Fruit fly (Drosophila melanogaster) whole organism, embryonic: ENCODE data around the gene Abl.

Experiments used
- Atf3 ChIP-seq: fragments of 200-800 bp; sonication (Bioruptor generic); optimal IDR thresholded peaks from 3 replicates; lab custom pipeline; 2016; ENCODE audit warnings: missing biosample characterization, missing genetic modification characterization
- CG11695 ChIP-seq: fragments of 200-800 bp; sonication (Bioruptor generic); IDR thresholded peaks from 3 replicates; pipeline ENCODE4 v1.3.6; 2022; ENCODE audit warnings: missing biosample characterization, missing genetic modification characterization
- CG12659 ChIP-seq: fragments of 200-800 bp; sonication (Bioruptor generic); optimal IDR thresholded peaks from 3 replicates; lab custom pipeline; 2017; ENCODE audit warnings: mild to moderate bottlenecking, missing biosample characterization, missing genetic modification reagents, missing genetic modification characterization
- CG12744 ChIP-seq: fragments of 200-800 bp; sonication (Bioruptor generic); optimal IDR thresholded peaks from 2 replicates; lab custom pipeline; 2016; ENCODE audit warnings: missing biosample characterization, missing genetic modification characterization
- CG12769 ChIP-seq: fragments of 200-800 bp; sonication (Bioruptor generic); optimal IDR thresholded peaks from 2 replicates; lab custom pipeline; 2019; ENCODE audit warnings: missing biosample characterization, mild to moderate bottlenecking, missing genetic modification characterization, moderate library complexity
- CG14050 ChIP-seq: fragments of 200-800 bp; sonication (Bioruptor generic); IDR thresholded peaks from 3 replicates; pipeline ENCODE4 v1.3.6; 2022; ENCODE audit warnings: missing biosample characterization, missing genetic modification characterization
- CG14860 ChIP-seq: fragments of 200-800 bp; sonication (Bioruptor generic); IDR thresholded peaks from 3 replicates; pipeline ENCODE4 v1.3.6; 2022; ENCODE audit warnings: missing biosample characterization, missing genetic modification characterization; ENCODE audit not compliant: partially characterized antibody
- CG1603 ChIP-seq: fragments of 200-800 bp; sonication (Bioruptor generic); optimal IDR thresholded peaks from 2 replicates; lab custom pipeline; 2019; ENCODE audit warnings: missing biosample characterization, mild to moderate bottlenecking, missing genetic modification characterization, moderate library complexity
- CG17361 ChIP-seq: fragments of 200-800 bp; sonication (Bioruptor generic); IDR thresholded peaks from 3 replicates; pipeline ENCODE4 v1.3.6; 2022; ENCODE audit warnings: missing biosample characterization, missing genetic modification characterization
- CG17912 ChIP-seq: fragments of 200-800 bp; sonication (Bioruptor generic); optimal IDR thresholded peaks from 2 replicates; lab custom pipeline; 2018; ENCODE audit warnings: missing biosample characterization, mild to moderate bottlenecking, missing genetic modification characterization
- CG18011 ChIP-seq: fragments of 200-800 bp; sonication (Bioruptor generic); optimal IDR thresholded peaks from 2 replicates; lab custom pipeline; 2017; ENCODE audit warnings: missing biosample characterization, missing genetic modification characterization, mild to moderate bottlenecking, moderate library complexity, missing genotype
- CG18599 ChIP-seq: fragments of 200-800 bp; sonication (Bioruptor generic); optimal IDR thresholded peaks from 3 replicates; lab custom pipeline; 2017; ENCODE audit warnings: missing biosample characterization, missing genetic modification characterization, mild to moderate bottlenecking, moderate library complexity, missing genetic modification reagents
- CG18764 ChIP-seq: fragments of 200-800 bp; sonication (Bioruptor generic); optimal IDR thresholded peaks from 3 replicates; lab custom pipeline; 2016; ENCODE audit warnings: missing biosample characterization, missing genetic modification characterization
- CG2199 ChIP-seq: fragments of 200-800 bp; sonication (Bioruptor generic); IDR thresholded peaks from 3 replicates; pipeline ENCODE4 v1.3.6; 2022; ENCODE audit warnings: missing biosample characterization, missing genetic modification characterization
- CG32532 ChIP-seq: fragments of 200-800 bp; sonication (Bioruptor generic); IDR thresholded peaks from 2 replicates; pipeline ENCODE4 v1.3.6; 2022; ENCODE audit warnings: missing biosample characterization, missing genetic modification characterization
- CG33557 ChIP-seq: fragments of 200-800 bp; sonication (Bioruptor generic); optimal IDR thresholded peaks from 2 replicates; lab custom pipeline; 2019; ENCODE audit warnings: missing biosample characterization, mild to moderate bottlenecking, missing genetic modification characterization, moderate library complexity
- CG4854 ChIP-seq: fragments of 200-800 bp; sonication (Bioruptor generic); optimal IDR thresholded peaks from 2 replicates; lab custom pipeline; 2016; ENCODE audit warnings: missing biosample characterization, missing genetic modification characterization, inconsistent platforms
- CG7556 ChIP-seq: fragments of 200-800 bp; sonication (Bioruptor generic); optimal IDR thresholded peaks from 2 replicates; lab custom pipeline; 2017; ENCODE audit warnings: missing biosample characterization, mild to moderate bottlenecking, missing genetic modification characterization
- Chrac-16 ChIP-seq: fragments of 200-800 bp; sonication (Bioruptor generic); optimal IDR thresholded peaks from 3 replicates; lab custom pipeline; 2016; ENCODE audit warnings: missing biosample characterization, missing genetic modification characterization
- Dip2 ChIP-seq: fragments of 200-800 bp; sonication (Bioruptor generic); IDR thresholded peaks from 2 replicates; pipeline ENCODE4 v1.3.6; 2022; ENCODE audit warnings: missing biosample characterization, missing genetic modification characterization
- Gug ChIP-seq: fragments of 200-800 bp; sonication (Bioruptor generic); IDR thresholded peaks from 4 replicates; pipeline ENCODE4 v1.3.6; 2022; ENCODE audit warnings: missing biosample characterization, missing genetic modification characterization
- Hand ChIP-seq: fragments of 200-800 bp; sonication (Bioruptor generic); optimal IDR thresholded peaks from 2 replicates; lab custom pipeline; 2017; ENCODE audit warnings: mild to moderate bottlenecking, missing biosample characterization, missing genetic modification reagents, missing genetic modification characterization
- Hey ChIP-seq: fragments of 200-800 bp; sonication (Bioruptor generic); optimal IDR thresholded peaks from 3 replicates; lab custom pipeline; 2018; ENCODE audit warnings: missing biosample characterization, mild to moderate bottlenecking, missing genetic modification characterization
- HmgD ChIP-seq: fragments of 200-800 bp; sonication (Bioruptor generic); optimal IDR thresholded peaks from 3 replicates; lab custom pipeline; 2016; ENCODE audit warnings: missing biosample characterization, missing genetic modification characterization
- HmgZ ChIP-seq: fragments of 200-800 bp; sonication (Bioruptor generic); optimal IDR thresholded peaks from 2 replicates; lab custom pipeline; 2018; ENCODE audit warnings: missing biosample characterization, mild to moderate bottlenecking, missing genetic modification characterization
- Hmr ChIP-seq: fragments of 200-800 bp; sonication (Bioruptor generic); optimal IDR thresholded peaks from 3 replicates; lab custom pipeline; 2017; ENCODE audit warnings: mild to moderate bottlenecking, missing biosample characterization, missing genetic modification reagents, missing genetic modification characterization
- Hr78 ChIP-seq, 2 experiments: fragments of 200-800 bp in 1 of 2; fragments of >200 bp in 1 of 2; sonication (Bioruptor generic) in 1 of 2; optimal IDR thresholded peaks; 2 replicates each; lab custom pipeline; 2017 to 2019; ENCODE audit warnings: missing biosample characterization in 2 of 2, missing genetic modification characterization in 2 of 2, mild to moderate bottlenecking in 1 of 2, moderate library complexity in 1 of 2
- MBD-R2 ChIP-seq: fragments of 200-800 bp; sonication (Bioruptor generic); IDR thresholded peaks from 2 replicates; pipeline ENCODE4 v1.3.6; 2022; ENCODE audit warnings: missing biosample characterization, missing genetic modification characterization
- MTF-1 ChIP-seq: fragments of 200-800 bp; sonication (Bioruptor generic); optimal IDR thresholded peaks from 2 replicates; lab custom pipeline; 2018; ENCODE audit warnings: missing biosample characterization, mild to moderate bottlenecking, missing genetic modification characterization, borderline replicate concordance
- Opbp ChIP-seq: fragments of 200-800 bp; sonication (Bioruptor generic); IDR thresholded peaks from 3 replicates; pipeline ENCODE4 v1.3.6; 2022; ENCODE audit warnings: missing biosample characterization, missing genetic modification characterization; ENCODE audit not compliant: partially characterized antibody
- Ssrp ChIP-seq: fragments of 200-800 bp; sonication (Bioruptor generic); optimal IDR thresholded peaks from 2 replicates; lab custom pipeline; 2018; ENCODE audit warnings: missing biosample characterization, mild to moderate bottlenecking, missing genetic modification characterization, moderate library complexity
- aop ChIP-seq: fragments of 200-800 bp; sonication (Bioruptor generic); IDR thresholded peaks from 2 replicates; pipeline ENCODE4 v1.3.6; 2022; ENCODE audit warnings: missing biosample characterization, missing genetic modification characterization
- bab2 ChIP-seq: fragments of 200-800 bp; sonication (Bioruptor generic); optimal IDR thresholded peaks from 2 replicates; lab custom pipeline; 2016; ENCODE audit warnings: missing biosample characterization, missing genetic modification characterization
- bigmax ChIP-seq: fragments of 200-800 bp; sonication (Bioruptor generic); optimal IDR thresholded peaks from 2 replicates; lab custom pipeline; 2018; ENCODE audit warnings: missing biosample characterization, mild to moderate bottlenecking, missing genetic modification characterization
- corto ChIP-seq: fragments of 200-800 bp; sonication (Bioruptor generic); optimal IDR thresholded peaks from 2 replicates; lab custom pipeline; 2016; ENCODE audit warnings: missing biosample characterization, mild to moderate bottlenecking, missing genetic modification characterization, moderate library complexity
- crp ChIP-seq, 2 experiments: fragments of 200-800 bp; sonication (Bioruptor generic); optimal IDR thresholded peaks; 2 replicates in 1 of 2; 3 replicates in 1 of 2; lab custom pipeline; 2017; ENCODE audit warnings: missing biosample characterization in 2 of 2, missing genetic modification characterization in 2 of 2, mild to moderate bottlenecking in 1 of 2, moderate library complexity in 1 of 2
- fu2 ChIP-seq: fragments of 200-800 bp; sonication (Bioruptor generic); optimal IDR thresholded peaks from 2 replicates; lab custom pipeline; 2016; ENCODE audit warnings: missing biosample characterization, missing genetic modification characterization
- grn ChIP-seq: fragments of 200-800 bp; sonication (Bioruptor generic); optimal IDR thresholded peaks from 3 replicates; lab custom pipeline; 2017; ENCODE audit warnings: missing biosample characterization, missing genetic modification characterization
- hbn ChIP-seq: fragments of 200-800 bp; sonication (Bioruptor generic); IDR thresholded peaks from 2 replicates; pipeline ENCODE4 v1.3.6; 2022; ENCODE audit warnings: missing biosample characterization, missing genetic modification characterization; ENCODE audit not compliant: partially characterized antibody
- lab ChIP-seq: fragments of 200-800 bp; sonication (Bioruptor generic); optimal IDR thresholded peaks from 3 replicates; lab custom pipeline; 2017; ENCODE audit warnings: missing biosample characterization, missing genetic modification characterization, mild to moderate bottlenecking, moderate library complexity, missing genetic modification reagents
- odd ChIP-seq: fragments of 200-800 bp; sonication (Bioruptor generic); optimal IDR thresholded peaks from 2 replicates; lab custom pipeline; 2017; ENCODE audit warnings: missing biosample characterization, mild to moderate bottlenecking, missing genetic modification characterization
- pnt ChIP-seq: fragments of 200-800 bp; sonication (Bioruptor generic); optimal IDR thresholded peaks from 3 replicates; lab custom pipeline; 2016; ENCODE audit warnings: missing biosample characterization, missing genetic modification characterization
- run ChIP-seq: fragments of 200-800 bp; sonication (Bioruptor generic); optimal IDR thresholded peaks from 3 replicates; lab custom pipeline; 2018; ENCODE audit warnings: missing biosample characterization, mild to moderate bottlenecking, missing genetic modification characterization
- sens-2 ChIP-seq: fragments of 200-800 bp; sonication (Bioruptor generic); IDR thresholded peaks from 2 replicates; pipeline ENCODE4 v1.3.6; 2022; ENCODE audit warnings: missing biosample characterization, missing genetic modification characterization
- sob ChIP-seq: fragments of 200-800 bp; sonication (Bioruptor generic); IDR thresholded peaks from 2 replicates; pipeline ENCODE4 v1.3.6; 2022; ENCODE audit warnings: missing biosample characterization, missing genetic modification characterization
- sr ChIP-seq: fragments of 200-800 bp; sonication (Bioruptor generic); IDR thresholded peaks from 3 replicates; pipeline ENCODE4 v1.3.6; 2022; ENCODE audit warnings: missing biosample characterization, missing genetic modification characterization
- sug ChIP-seq: fragments of 200-800 bp; optimal IDR thresholded peaks from 2 replicates; lab custom pipeline; 2019; ENCODE audit warnings: missing biosample characterization, mild to moderate bottlenecking, missing genetic modification characterization, moderate library complexity
- tup ChIP-seq: fragments of 200-800 bp; sonication (Bioruptor generic); optimal IDR thresholded peaks from 2 replicates; lab custom pipeline; 2016; ENCODE audit warnings: missing biosample characterization, mild to moderate bottlenecking, missing genetic modification characterization, moderate library complexity

Abl gene

DNA sequence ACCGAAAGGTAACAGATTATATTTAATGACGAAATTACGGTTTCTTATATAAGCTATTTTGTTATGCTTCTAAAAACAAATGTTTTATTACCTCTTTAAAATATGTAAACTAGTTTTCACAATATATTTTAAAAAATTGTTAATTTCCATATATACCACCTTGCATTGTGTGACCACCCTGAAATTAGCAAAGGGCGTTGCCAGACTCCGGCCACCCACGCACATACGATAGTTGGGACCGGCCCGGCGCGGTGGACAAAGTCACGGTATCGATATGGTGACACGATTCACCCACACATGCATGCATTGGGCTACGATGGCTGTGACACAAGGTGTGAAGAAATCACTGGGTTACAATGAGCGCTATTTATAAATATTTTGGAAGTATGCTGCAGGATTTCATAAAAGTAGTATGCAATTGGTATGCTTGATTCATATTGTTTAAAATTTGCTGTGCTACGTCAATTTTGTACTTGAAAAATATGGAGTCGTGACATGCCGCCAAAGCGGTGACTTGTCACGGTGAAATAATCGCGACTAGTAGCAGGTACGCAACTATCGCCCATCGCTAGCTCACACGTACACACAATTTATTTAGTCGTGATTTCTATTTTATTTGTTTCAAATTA, 59.6 kb downstream of the Abl start (continued):
- TF ChIP-seq Atf3 (GFP tag; lab: Kevin White, UChicago) (peak; percentile 32), Hr78 (GFP tag; optimal IDR thresholded peaks at IDR 0.05; lab: Kevin White, UChicago) (no peak), Opbp (GFP tag; lab: Robert Waterston, UW) (peak; percentile 85), corto (GFP tag; lab: Kevin White, UChicago) (no peak), bab2 (GFP tag; lab: Kevin White, UChicago) (peak; percentile 52), CG17912 (GFP tag; lab: Kevin White, UChicago) (peak; percentile 50), CG17361 (GFP tag; lab: Robert Waterston, UW) (peak; percentile 73; the same call in 2 of the 3 replicates), hbn (GFP tag; lab: Robert Waterston, UW) (peak; percentile 95), CG12769 (tag; lab: Kevin White, UChicago) (no peak), fu2 (GFP tag; lab: Kevin White, UChicago) (peak; percentile 34), CG7556 (peak; percentile 36), CG12744 (GFP tag; lab: Kevin White, UChicago) (peak; percentile 9), CG1603 (tag; lab: Kevin White, UChicago) (peak; percentile 75), CG14050 (GFP tag; lab: Robert Waterston, UW) (peak; percentile 39; the same call in 2 of the 3 replicates), Ssrp (tag; lab: Kevin White, UChicago) (peak; percentile 27), CG33557 (GFP tag; lab: Kevin White, UChicago) (peak; percentile 6), Hmr (peak; percentile 80), MBD-R2 (peak; percentile 66), CG14860 (GFP tag; lab: Robert Waterston, UW) (peak; percentile 91), Gug (peak; percentile 66), CG2199 (GFP tag; lab: Robert Waterston, UW) (0 out of 3 replicates have a peak, but pooled peaks have one; percentile 30), CG4854 (GFP tag; lab: Kevin White, UChicago) (peak; percentile 10), sob (GFP tag; lab: Robert Waterston, UW) (peak; percentile 64; the same call in 1 of the 2 replicates), CG18764 (GFP tag; lab: Kevin White, UChicago) (no peak), grn (GFP tag; lab: Kevin White, UChicago) (no peak), CG32532 (peak; percentile 80), HmgZ (tag; lab: Kevin White, UChicago) (peak; percentile 83), sr (peak; percentile 98), tup (GFP tag; lab: Kevin White, UChicago) (peak; percentile 10), MTF-1 (GFP tag; lab: Kevin White, UChicago) (no peak), sens-2 (GFP tag; lab: Robert Waterston, UW) (no peak), CG11695 (GFP tag; lab: Robert Waterston, UW) (peak; percentile 64; the same call in 2 of the 3 replicates), HmgD (GFP tag; lab: Kevin White, UChicago) (peak; percentile 89), crp (GFP tag; optimal IDR thresholded peaks at IDR 0.05; lab: Kevin White, UChicago) (peak in 1 of 2 experiments; percentile 57), aop (no peak), Hand (GFP tag; lab: Kevin White, UChicago) (no peak), CG18011 (GFP tag; lab: Kevin White, UChicago) (no peak), pnt (GFP tag; lab: Kevin White, UChicago) (peak; percentile 53), CG18599 (GFP tag; lab: Kevin White, UChicago) (peak; percentile 64), Chrac-16 (peak; percentile 56), lab (no peak), sug (tag; lab: Kevin White, UChicago) (peak; percentile 84), odd (GFP tag; lab: Kevin White, UChicago) (no peak), CG12659 (GFP tag; lab: Kevin White, UChicago) (peak; percentile 84), bigmax (no peak), run (tag; lab: Kevin White, UChicago) (no peak), Hey (tag; lab: Kevin White, UChicago) (no peak), Dip2 (GFP tag; lab: Robert Waterston, UW) (no peak)
